Worm (Caenorhabditis elegans) whole organism, late embryonic: Measurements from ENCODE around the gene F54D12.1.

Experiments used
- che-1 ChIP-seq: sonication (generic microtip); optimal IDR thresholded peaks from 2 replicates; lab custom pipeline; 2016; ENCODE audit warnings: mild to moderate bottlenecking, missing genetic modification characterization, missing compliant biosample characterization
- fax-1 ChIP-seq: sonication (generic microtip); optimal IDR thresholded peaks from 2 replicates; lab custom pipeline; 2016; ENCODE audit warnings: missing genotype, missing genetic modification characterization, missing compliant biosample characterization
- rnt-1 ChIP-seq: sonication (generic microtip); optimal IDR thresholded peaks from 2 replicates; lab custom pipeline; 2016; ENCODE audit warnings: missing genetic modification characterization, missing compliant biosample characterization
- sox-4 ChIP-seq: sonication (generic microtip); optimal IDR thresholded peaks from 2 replicates; lab custom pipeline; 2017; ENCODE audit warnings: mild to moderate bottlenecking, missing genetic modification characterization, inconsistent platforms, missing compliant biosample characterization

DNA sequence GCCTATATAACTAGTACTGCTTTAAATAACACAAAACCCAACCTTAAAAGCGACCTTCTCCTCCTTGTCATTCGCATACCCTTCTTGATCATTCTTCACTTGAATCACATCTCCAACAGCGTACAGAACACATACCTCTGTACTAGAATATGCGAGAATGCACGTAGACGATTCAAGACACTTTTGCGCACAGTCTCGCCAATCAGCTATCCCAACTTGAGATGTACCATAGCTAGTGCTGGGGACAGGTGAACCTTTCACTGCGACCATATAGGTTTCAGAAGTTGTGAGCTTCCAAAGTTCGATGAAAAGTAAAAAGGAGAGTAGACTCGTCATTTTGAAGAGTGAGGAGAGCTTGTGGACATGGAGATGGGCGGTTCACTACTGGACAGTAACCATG lies 2.5 kb upstream of the F54D12.1 start, which contains the start of gene F54D12.8:
- TF ChIP-seq fax-1 (no peak), rnt-1 (no peak), che-1 (no peak), sox-4 (tag; lab: Kevin White, UChicago) (no peak)
